Fruit fly (Drosophila melanogaster) whole organism, wandering third instar larva: ENCODE results near the gene NimB5.

ENCODE experiments used
- Hr83 ChIP-seq: fragments of 200-300 bp; sonication (Bioruptor generic); optimal IDR thresholded peaks from 2 replicates; lab custom pipeline; 2016; ENCODE audit warnings: missing biosample characterization, mild to moderate bottlenecking, missing genetic modification characterization, moderate library complexity; ENCODE audit not compliant: poor library complexity, severe bottlenecking
- Jra ChIP-seq: sonication (Bioruptor generic); optimal IDR thresholded peaks from 2 replicates; lab custom pipeline; 2016; ENCODE audit warnings: missing biosample characterization, missing genetic modification characterization
- Myc ChIP-seq: fragments of >200 bp; optimal IDR thresholded peaks from 2 replicates; lab custom pipeline; 2017
- OdsH ChIP-seq: fragments of 200-800 bp; sonication (Bioruptor generic); optimal IDR thresholded peaks from 2 replicates; lab custom pipeline; 2016; ENCODE audit warnings: missing biosample characterization, mild to moderate bottlenecking, missing genetic modification characterization
- dl ChIP-seq, 2 experiments: fragments of 175-275, 200-275 bp in 1 of 2; fragments of 200-275 bp in 1 of 2; sonication (Bioruptor generic); optimal IDR thresholded peaks; lab custom pipeline; 2018; ENCODE audit warnings: mild to moderate bottlenecking in 2 of 2, missing biosample characterization in 2 of 2, missing genetic modification characterization in 2 of 2, moderate library complexity in 2 of 2; ENCODE audit not compliant: partially characterized antibody in 2 of 2, insufficient read depth in 1 of 2
- dmrt93B ChIP-seq: fragments of 200-800 bp; sonication (Bioruptor generic); optimal IDR thresholded peaks from 2 replicates; lab custom pipeline; 2018; ENCODE audit warnings: missing biosample characterization, mild to moderate bottlenecking, missing genetic modification characterization
- ey ChIP-seq: fragments of 200-800 bp; sonication (Bioruptor generic); optimal IDR thresholded peaks from 2 replicates; lab custom pipeline; 2016; ENCODE audit warnings: missing biosample characterization, missing genetic modification characterization
- foxo ChIP-seq, 2 experiments: fragments of 200-800 bp; sonication (Bioruptor generic); optimal IDR thresholded peaks; 2 replicates in 1 of 2; 3 replicates in 1 of 2; lab custom pipeline; 2016 to 2017; ENCODE audit warnings: missing biosample characterization in 2 of 2, missing genetic modification characterization in 2 of 2
- fru ChIP-seq: fragments of 200-800 bp; sonication (Bioruptor generic); optimal IDR thresholded peaks from 3 replicates; lab custom pipeline; 2016; ENCODE audit warnings: missing biosample characterization, mild to moderate bottlenecking, missing genetic modification characterization
- h ChIP-seq: fragments of 200-800 bp; sonication (Bioruptor generic); optimal IDR thresholded peaks from 3 replicates; lab custom pipeline; 2016; ENCODE audit warnings: missing biosample characterization, mild to moderate bottlenecking, missing genetic modification characterization
- lola ChIP-seq: fragments of >200 bp; optimal IDR thresholded peaks from 2 replicates; lab custom pipeline; 2017; ENCODE audit warnings: missing biosample characterization, missing genetic modification characterization
- sv ChIP-seq: fragments of 200-800 bp; sonication (Bioruptor generic); optimal IDR thresholded peaks from 3 replicates; lab custom pipeline; 2016; ENCODE audit warnings: missing biosample characterization, missing genetic modification characterization
- usp ChIP-seq: fragments of >200 bp; optimal IDR thresholded peaks from 2 replicates; lab custom pipeline; 2017; ENCODE audit warnings: missing biosample characterization, missing genetic modification characterization

DNA sequence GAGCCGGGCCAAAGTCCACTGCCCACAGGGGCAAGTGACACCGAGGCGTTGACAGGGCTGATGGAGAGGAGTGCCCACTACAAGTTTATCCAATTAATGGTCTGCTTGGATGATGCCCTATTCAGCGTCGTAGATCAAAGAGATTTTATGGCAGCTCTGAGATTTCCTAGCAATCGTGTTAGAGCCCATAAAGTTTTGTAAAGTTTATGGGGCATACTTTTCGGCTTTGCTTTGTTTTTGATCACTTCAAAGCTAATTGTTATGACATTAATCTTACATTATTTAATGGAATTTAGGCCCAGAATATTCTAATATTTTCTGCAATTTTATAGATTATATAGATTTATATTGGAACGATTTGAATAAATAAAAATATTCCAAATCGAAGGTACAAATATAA is 9.6 kb upstream of the NimB5 start:
- TF ChIP-seq usp (GFP tag; lab: Kevin White, UChicago) (no peak), foxo (GFP tag; optimal IDR thresholded peaks at IDR 0.05; lab: Kevin White, UChicago) (no peak), dl (GFP tag; optimal IDR thresholded peaks at IDR 0.05; lab: Kevin White, UChicago; ENCODE audit: insufficient read depth in 1 of 2, partially characterized antibody in 2 of 2) (no peak), h (GFP tag; lab: Kevin White, UChicago) (no peak), Myc (lab: Kevin White, UChicago) (peak; percentile 7), OdsH (GFP tag; lab: Kevin White, UChicago) (no peak), Hr83 (no peak), fru (no peak), lola (no peak), Jra (GFP tag; lab: Kevin White, UChicago) (no peak), dmrt93B (no peak), ey (GFP tag; lab: Kevin White, UChicago) (no peak), sv (GFP tag; lab: Kevin White, UChicago) (no peak)
